Worm (Caenorhabditis elegans): ENCODE data around the gene Y51H4A.23.

- TF ChIP-seq him-1 (tag; optimal IDR thresholded peaks at IDR 0.05) (no peak), dao-5 (tag; optimal IDR thresholded peaks at IDR 0.05) (no peak), W03F9.2 (tag; optimal IDR thresholded peaks at IDR 0.05) (no peak)
Measured at ce11 chrIV:16694567-16694966, 28.1 kb upstream of the Y51H4A.23 start, which contains the start of gene Y51H4A.941.
